Worm (Caenorhabditis elegans) whole organism, early embryonic: ENCODE data around the gene rsd-2.

ENCODE experiments used
- F13C5.2 ChIP-seq: sonication (generic microtip); optimal IDR thresholded peaks from 2 replicates; lab custom pipeline; 2017; ENCODE audit warnings: mild to moderate bottlenecking, missing genetic modification characterization, inconsistent platforms, missing compliant biosample characterization
- aly-1 ChIP-seq: sonication (generic microtip); optimal IDR thresholded peaks from 2 replicates; lab custom pipeline; 2016; ENCODE audit warnings: missing genetic modification characterization, missing compliant biosample characterization
- ama-1 ChIP-seq: fragments of 150-350 bp; optimal IDR thresholded peaks from 2 replicates; lab custom pipeline; 2014
- ceh-13 ChIP-seq: fragments of 200-800 bp; sonication (Bioruptor generic); optimal IDR thresholded peaks from 2 replicates; lab custom pipeline; 2018; ENCODE audit warnings: mild to moderate bottlenecking, missing genetic modification characterization, missing compliant biosample characterization
- ceh-36 ChIP-seq: sonication (generic microtip); optimal IDR thresholded peaks from 2 replicates; lab custom pipeline; 2016; ENCODE audit warnings: missing genetic modification characterization, inconsistent platforms, missing compliant biosample characterization
- ets-7 ChIP-seq: sonication (generic microtip); optimal IDR thresholded peaks from 2 replicates; lab custom pipeline; 2016; ENCODE audit warnings: missing genotype, missing genetic modification characterization, missing compliant biosample characterization
- flt-1 ChIP-seq: fragments of 200-800 bp; sonication (Bioruptor generic); IDR thresholded peaks from 2 replicates; pipeline ENCODE4 v1.3.6; 2022; ENCODE audit warnings: missing genetic modification characterization, missing compliant biosample characterization
- hmg-4 ChIP-seq: fragments of 200-800 bp; sonication (Bioruptor generic); optimal IDR thresholded peaks from 2 replicates; lab custom pipeline; 2018; ENCODE audit warnings: mild to moderate bottlenecking, missing genetic modification characterization, missing compliant biosample characterization
- scrt-1 ChIP-seq: fragments of 200-800 bp; sonication (Bioruptor generic); IDR thresholded peaks from 2 replicates; pipeline ENCODE4 v1.3.6; 2022; ENCODE audit warnings: missing genetic modification characterization, missing compliant biosample characterization
- sea-1 ChIP-seq: fragments of 200-800 bp; sonication (Bioruptor generic); conservative IDR thresholded peaks from 2 replicates; pipeline ENCODE4 v1.3.6; 2022; ENCODE audit warnings: missing genetic modification characterization, missing compliant biosample characterization
- tbx-37 ChIP-seq: fragments of 200-800 bp; sonication (Bioruptor generic); conservative IDR thresholded peaks from 2 replicates; pipeline ENCODE4 v1.3.6; 2022; ENCODE audit warnings: missing genetic modification reagents, missing genetic modification characterization, missing compliant biosample characterization
- tra-4 ChIP-seq: sonication (generic microtip); optimal IDR thresholded peaks from 2 replicates; lab custom pipeline; 2017; ENCODE audit warnings: missing genetic modification characterization, missing compliant biosample characterization

DNA sequence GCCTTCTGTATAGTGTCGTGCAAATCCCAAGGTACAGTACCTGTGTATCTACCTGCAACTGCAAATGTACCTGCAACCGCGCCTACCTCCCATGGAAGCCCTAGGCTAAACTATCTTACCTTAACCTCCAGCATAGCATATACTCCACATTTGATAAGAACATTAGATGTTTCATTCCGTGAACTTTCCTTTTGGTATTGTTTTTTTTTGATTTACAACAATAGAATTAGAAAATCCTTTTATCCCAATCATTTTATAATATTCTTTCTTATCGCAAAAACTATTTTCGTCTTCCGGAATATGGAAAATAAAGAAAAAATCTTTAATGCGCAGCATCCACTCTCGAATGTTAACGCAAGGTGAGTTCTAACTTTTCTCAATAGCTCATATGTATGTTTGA is 65.9 kb downstream of the rsd-2 start, which contains the start of gene Y38H8A.2:
- TF ChIP-seq ama-1 (lab: Kevin White, UChicago) (no peak), sea-1 (GFP tag; lab: Robert Waterston, UW) (no peak), tbx-37 (GFP tag; lab: Robert Waterston, UW) (no peak), flt-1 (GFP tag; lab: Robert Waterston, UW) (no peak), tra-4 (no peak), aly-1 (tag; lab: Kevin White, UChicago) (no peak), ets-7 (tag; lab: Kevin White, UChicago) (no peak), F13C5.2 (tag; lab: Kevin White, UChicago) (no peak), scrt-1 (GFP tag; lab: Robert Waterston, UW) (no peak), ceh-13 (GFP tag; lab: Kevin White, UChicago) (no peak), ceh-36 (tag; lab: Kevin White, UChicago) (no peak), hmg-4 (GFP tag; lab: Kevin White, UChicago) (no peak)
